Worm (Caenorhabditis elegans): ENCODE data around the gene T28D6.7.

Gene T28D6.7

DNA sequence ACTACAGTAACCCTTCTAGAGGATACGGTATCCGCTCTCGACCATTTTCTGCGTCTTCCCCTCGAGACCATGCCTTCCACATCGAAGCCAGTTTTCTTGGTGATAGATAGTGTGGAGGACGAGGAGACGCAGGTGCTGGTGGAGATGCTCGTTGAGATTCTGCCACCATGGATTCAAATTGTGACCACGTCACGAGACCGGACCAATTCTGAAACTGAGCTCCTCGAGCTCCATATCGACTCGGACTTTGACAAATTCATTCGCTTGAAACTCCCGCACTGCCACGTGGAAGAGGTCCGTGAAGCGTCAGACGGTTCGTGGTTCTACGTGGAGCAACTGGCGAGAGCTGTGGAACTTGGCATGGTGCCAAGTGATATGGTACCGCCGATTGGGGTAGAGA, 15.1 kb upstream of the T28D6.7 start:
- no peak for TF ChIP-seq hlh-13 (GFP tag; optimal IDR thresholded peaks at IDR 0.05)
- TF ChIP-seq C08G9.2 (tag; optimal IDR thresholded peaks at IDR 0.05) = no peak
- TF ChIP-seq mec-3 (tag; optimal IDR thresholded peaks at IDR 0.05; ENCODE audit: borderline replicate concordance) = no peak
- TF ChIP-seq ceh-19 (GFP tag; optimal IDR thresholded peaks at IDR 0.05) = no peak
- TF ChIP-seq che-1 (tag; optimal IDR thresholded peaks at IDR 0.05) = no peak
- no peak for TF ChIP-seq sox-2 (GFP tag; IDR thresholded peaks at IDR 0.05)

DNA sequence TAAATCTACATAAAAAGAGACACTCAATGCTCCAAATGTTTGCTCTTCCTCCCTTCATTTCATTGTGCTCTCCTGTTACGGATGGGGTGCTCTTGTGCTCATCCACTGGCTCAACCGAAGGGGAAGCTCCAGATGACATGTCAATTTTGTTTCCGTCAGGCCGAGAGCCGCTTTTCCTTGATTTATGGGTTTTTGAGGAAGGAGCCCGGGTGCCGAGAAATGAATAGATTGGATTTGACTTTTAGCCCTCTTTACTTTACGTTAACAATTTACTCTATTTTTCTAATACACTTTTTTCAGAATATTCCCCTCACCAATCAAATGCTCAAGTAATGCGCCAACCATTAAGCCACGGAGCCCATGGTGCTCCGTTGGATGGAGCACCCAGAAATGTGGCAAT, 13.9 kb upstream of the T28D6.7 start, which contains the start of gene T28D6.4:
Gene T28D6.4 (plus strand): TSS at position 301 of the 400 bp plus-strand sequence.
- no peak for TF ChIP-seq lin-11 (tag; optimal IDR thresholded peaks at IDR 0.05)
- no peak for TF ChIP-seq sdc-2 (tag; optimal IDR thresholded peaks at IDR 0.05)
- TF ChIP-seq ceh-30 (tag; optimal IDR thresholded peaks at IDR 0.05) = no peak
- no peak for TF ChIP-seq elt-4 (tag; optimal IDR thresholded peaks at IDR 0.05)
- TF ChIP-seq ceh-18 (tag; optimal IDR thresholded peaks at IDR 0.05) = no peak
- no peak for TF ChIP-seq ets-4 (tag; optimal IDR thresholded peaks at IDR 0.05)
- no peak for TF ChIP-seq ceh-14 (tag; optimal IDR thresholded peaks at IDR 0.05)
- no peak for TF ChIP-seq gmeb-2 (tag; optimal IDR thresholded peaks at IDR 0.05)
- TF ChIP-seq sox-2 (GFP tag; IDR thresholded peaks at IDR 0.05) = no peak
- no peak for TF ChIP-seq pag-3 (tag; optimal IDR thresholded peaks at IDR 0.05; ENCODE audit: borderline replicate concordance)
- no peak for TF ChIP-seq ttx-3 (tag; optimal IDR thresholded peaks at IDR 0.05)
- TF ChIP-seq nhr-232 (tag; optimal IDR thresholded peaks at IDR 0.05) = no peak
- TF ChIP-seq pros-1 (tag; optimal IDR thresholded peaks at IDR 0.05) = no peak
- TF ChIP-seq unc-55 (GFP tag; optimal IDR thresholded peaks at IDR 0.05) = no peak

DNA sequence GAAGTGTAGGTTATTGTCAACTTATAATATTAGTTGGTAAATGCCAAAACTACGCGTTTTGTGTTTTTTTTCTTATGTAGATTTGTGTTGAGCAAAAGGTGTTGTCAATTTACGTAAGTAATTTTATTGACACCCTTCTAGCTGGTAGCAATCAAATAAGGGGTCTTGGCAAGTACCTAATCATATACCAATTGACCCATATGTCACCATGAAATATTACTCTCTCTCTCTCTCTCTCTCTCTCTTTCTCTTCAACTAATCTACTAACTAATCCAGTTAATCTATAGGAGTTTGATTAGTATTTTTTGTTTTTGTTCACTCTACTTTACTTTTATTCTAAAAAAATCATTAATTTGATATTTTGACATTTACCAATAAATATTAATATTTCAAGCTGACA, 13.1 kb upstream of the T28D6.7 start:
- no peak for TF ChIP-seq ceh-18 (tag; optimal IDR thresholded peaks at IDR 0.05)
- no peak for TF ChIP-seq dmd-4 (tag; optimal IDR thresholded peaks at IDR 0.05; ENCODE audit: borderline replicate concordance)
- TF ChIP-seq unc-42 (tag; optimal IDR thresholded peaks at IDR 0.05) = peak; percentile 34
- TF ChIP-seq ceh-14 (tag; optimal IDR thresholded peaks at IDR 0.05) = peak; percentile 52
- no peak for TF ChIP-seq ceh-24 (tag; optimal IDR thresholded peaks at IDR 0.05)

DNA sequence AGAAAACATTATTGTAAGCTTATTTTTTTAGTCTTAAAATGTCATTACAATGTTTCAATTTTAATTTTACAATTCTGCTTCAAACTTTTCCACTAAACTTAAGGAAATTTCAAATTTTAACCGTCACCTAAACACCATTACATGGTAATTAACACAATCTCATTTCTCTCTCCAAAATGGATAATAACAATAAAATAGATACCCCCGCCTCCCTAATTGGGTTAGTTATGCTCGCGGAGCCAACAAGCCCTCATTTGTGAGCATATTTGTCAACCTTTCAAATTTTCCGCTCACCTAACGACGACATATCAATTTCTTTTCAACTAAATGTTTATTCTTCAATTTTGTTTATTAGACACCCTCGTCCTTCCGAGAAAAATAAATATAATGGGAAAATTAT, 12.0 kb upstream of the T28D6.7 start:
- peak; percentile 92 for TF ChIP-seq unc-42 (tag; optimal IDR thresholded peaks at IDR 0.05)
- TF ChIP-seq K09A11.1 (tag; optimal IDR thresholded peaks at IDR 0.05; ENCODE audit: insufficient read depth) = no peak

DNA sequence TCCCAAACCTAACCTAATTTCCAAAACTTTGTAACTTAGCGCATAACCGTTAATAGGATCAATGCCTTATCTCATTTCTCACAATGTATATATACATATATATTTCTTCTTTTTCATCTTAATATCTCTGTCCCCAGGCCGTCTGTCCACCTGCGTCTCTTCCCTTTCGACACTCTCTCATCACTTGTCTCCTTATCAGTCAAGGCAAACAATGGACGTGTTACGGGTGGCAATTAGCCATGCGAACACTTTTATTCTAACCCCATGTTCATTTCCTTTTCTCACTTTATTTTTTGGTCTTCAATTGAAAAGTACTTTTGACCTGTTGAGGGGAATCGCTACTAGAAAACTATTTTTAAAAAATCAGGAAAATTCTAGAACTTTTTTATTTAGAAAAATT, 11.1 kb upstream of the T28D6.7 start:
- TF ChIP-seq elt-2 (tag; optimal IDR thresholded peaks at IDR 0.05) (peak; percentile 71), fkh-10 (GFP tag; optimal IDR thresholded peaks at IDR 0.05) (no peak), ceh-9 (tag; optimal IDR thresholded peaks at IDR 0.05) (no peak), nhr-232 (tag; optimal IDR thresholded peaks at IDR 0.05) (no peak), pat-9 (tag; optimal IDR thresholded peaks at IDR 0.05) (no peak)

DNA sequence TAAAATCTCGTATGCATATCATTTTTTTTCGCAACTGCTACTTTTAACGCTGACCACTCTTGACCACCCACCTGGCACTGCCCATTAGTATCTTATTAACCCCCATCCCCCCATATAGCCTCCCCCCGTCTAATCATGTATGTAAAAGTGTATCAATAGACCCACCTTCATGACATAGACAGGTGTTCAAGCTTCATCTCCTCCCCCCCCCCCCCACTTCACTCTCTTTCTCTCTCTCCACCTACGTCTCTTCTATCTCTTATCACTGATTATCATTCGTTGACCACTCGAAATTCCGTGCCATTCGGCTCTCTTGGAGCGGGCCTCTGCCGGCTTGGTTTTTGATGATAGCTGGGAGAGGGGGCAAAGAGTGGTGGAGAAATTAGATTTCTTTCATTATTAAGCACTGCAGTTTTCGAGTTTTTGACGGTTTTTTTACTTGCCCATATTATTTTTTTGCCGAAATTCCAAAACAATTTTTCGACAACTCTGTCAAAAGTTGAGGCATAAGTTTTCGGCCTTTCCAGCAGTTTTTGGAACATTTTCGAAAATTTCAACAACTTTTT, 9.6 kb upstream of the T28D6.7 start:
- TF ChIP-seq nfya-1 (tag; optimal IDR thresholded peaks at IDR 0.05) = no peak
- no peak for TF ChIP-seq pha-4 (tag; optimal IDR thresholded peaks at IDR 0.05)
- TF ChIP-seq unc-55 (GFP tag; optimal IDR thresholded peaks at IDR 0.05) = peak; percentile 8
- TF ChIP-seq sox-4 (tag; optimal IDR thresholded peaks at IDR 0.05) = peak; percentile 36
- no peak for TF ChIP-seq unc-3 (GFP tag; conservative IDR thresholded peaks at IDR 0.05)
- TF ChIP-seq unc-3 (tag; optimal IDR thresholded peaks at IDR 0.05) = no peak
- TF ChIP-seq ahr-1 (tag; optimal IDR thresholded peaks at IDR 0.05) = no peak
- TF ChIP-seq fax-1 (tag; optimal IDR thresholded peaks at IDR 0.05) = no peak
- TF ChIP-seq ceh-22 (tag; optimal IDR thresholded peaks at IDR 0.05) = no peak
- no peak for TF ChIP-seq K02D7.2 (tag; optimal IDR thresholded peaks at IDR 0.05)
- no peak for TF ChIP-seq Y22D7AL.16 (tag; optimal IDR thresholded peaks at IDR 0.05)
- no peak for TF ChIP-seq pros-1 (tag; optimal IDR thresholded peaks at IDR 0.05)

All from whole organism, late embryonic.